Worm (Caenorhabditis elegans) whole organism, L1 larva: Measurements from ENCODE around the gene mdt-21.

Experiments used
- C16A3.4 ChIP-seq: fragments of 150-350 bp; optimal IDR thresholded peaks from 2 replicates; lab custom pipeline; 2014; ENCODE audit warnings: missing biosample characterization, missing genetic modification characterization
- C34B4.2 ChIP-seq: sonication (generic microtip); optimal IDR thresholded peaks from 2 replicates; lab custom pipeline; 2017; ENCODE audit warnings: mild to moderate bottlenecking, missing genetic modification characterization, missing compliant biosample characterization
- F16B12.6 ChIP-seq: fragments of 150-350 bp; optimal IDR thresholded peaks from 2 replicates; lab custom pipeline; 2014; ENCODE audit warnings: missing biosample characterization, missing genetic modification characterization
- aha-1 ChIP-seq: fragments of 150-350 bp; optimal IDR thresholded peaks from 2 replicates; lab custom pipeline; 2014; ENCODE audit warnings: missing biosample characterization, missing genetic modification characterization
- blmp-1 ChIP-seq: fragments of 150-350 bp; optimal IDR thresholded peaks from 2 replicates; lab custom pipeline; 2014; ENCODE audit warnings: missing biosample characterization, missing genetic modification characterization
- ceh-82 ChIP-seq, 3 experiments: fragments of 150-350 bp in 1 of 3; sonication (generic microtip) in 2 of 3; optimal IDR thresholded peaks; 2 replicates each; lab custom pipeline; 2014 to 2017; ENCODE audit warnings: missing biosample characterization in 3 of 3, missing genetic modification characterization in 3 of 3
- ceh-90 ChIP-seq: sonication (generic microtip); optimal IDR thresholded peaks from 2 replicates; lab custom pipeline; 2016; ENCODE audit warnings: missing genetic modification characterization, missing compliant biosample characterization
- dpl-1 ChIP-seq, 3 experiments: fragments of 150-350 bp in 2 of 3; sonication (generic microtip) in 1 of 3; optimal IDR thresholded peaks; 2 replicates each; lab custom pipeline; 2014 to 2017; ENCODE audit warnings: missing biosample characterization in 3 of 3, missing genetic modification characterization in 3 of 3, missing genetic modification reagents in 3 of 3
- dsc-1 ChIP-seq: sonication (generic microtip); optimal IDR thresholded peaks from 2 replicates; lab custom pipeline; 2016; ENCODE audit warnings: mild to moderate bottlenecking, missing genetic modification characterization, missing compliant biosample characterization
- elt-3 ChIP-seq, 6 experiments: fragments of 150-350 bp in 1 of 6; sonication (generic microtip); optimal IDR thresholded peaks; 2 replicates each; lab custom pipeline; 2017 to 2018; ENCODE audit warnings: missing biosample characterization in 6 of 6, missing genetic modification characterization in 6 of 6, inconsistent platforms in 1 of 6
- ets-5 ChIP-seq: fragments of 200-800 bp; sonication (Bioruptor generic); IDR thresholded peaks from 2 replicates; pipeline ENCODE4 v1.3.6; 2022; ENCODE audit warnings: missing genetic modification characterization, missing compliant biosample characterization
- hlh-4 ChIP-seq: sonication (generic microtip); optimal IDR thresholded peaks from 2 replicates; lab custom pipeline; 2016; ENCODE audit warnings: mild to moderate bottlenecking, missing genetic modification characterization, missing compliant biosample characterization
- irx-1 ChIP-seq: sonication (generic microtip); optimal IDR thresholded peaks from 2 replicates; lab custom pipeline; 2016; ENCODE audit warnings: missing genetic modification characterization, missing compliant biosample characterization
- jun-1 ChIP-seq: fragments of 150-350 bp; optimal IDR thresholded peaks from 2 replicates; lab custom pipeline; 2014; ENCODE audit warnings: missing biosample characterization, missing genetic modification reagents, missing genetic modification characterization
- lin-13 ChIP-seq: fragments of 150-350 bp; optimal IDR thresholded peaks from 2 replicates; lab custom pipeline; 2014; ENCODE audit warnings: missing biosample characterization, missing genetic modification reagents, missing genetic modification characterization
- lin-14 ChIP-seq: fragments of 200-800 bp; sonication (Bioruptor generic); optimal IDR thresholded peaks from 2 replicates; lab custom pipeline; 2018; ENCODE audit warnings: mild to moderate bottlenecking, missing genetic modification characterization, moderate library complexity, missing compliant biosample characterization
- lin-35 ChIP-seq, 2 experiments: fragments of 150-350 bp; optimal IDR thresholded peaks; 2 replicates each; lab custom pipeline; 2014; ENCODE audit warnings: missing biosample characterization in 2 of 2, missing genetic modification characterization in 2 of 2, missing genetic modification reagents in 2 of 2
- mep-1 ChIP-seq: fragments of 150-350 bp; optimal IDR thresholded peaks from 2 replicates; lab custom pipeline; 2014; ENCODE audit warnings: missing biosample characterization, missing genetic modification characterization
- nhr-11 ChIP-seq: fragments of 150-350 bp; optimal IDR thresholded peaks from 2 replicates; lab custom pipeline; 2014; ENCODE audit warnings: missing biosample characterization, missing genetic modification characterization
- nhr-19 ChIP-seq: fragments of 200-800 bp; sonication (Bioruptor generic); conservative IDR thresholded peaks from 2 replicates; pipeline ENCODE4 v1.3.6; 2022; ENCODE audit warnings: missing genetic modification characterization, missing compliant biosample characterization
- nhr-47 ChIP-seq: sonication (generic microtip); optimal IDR thresholded peaks from 2 replicates; lab custom pipeline; 2016; ENCODE audit warnings: mild to moderate bottlenecking, missing genetic modification characterization, moderate library complexity, missing compliant biosample characterization
- nhr-77 ChIP-seq: fragments of 150-350 bp; optimal IDR thresholded peaks from 2 replicates; lab custom pipeline; 2014; ENCODE audit warnings: missing biosample characterization, missing genetic modification characterization
- nhr-84 ChIP-seq: sonication (generic microtip); optimal IDR thresholded peaks from 2 replicates; lab custom pipeline; 2017; ENCODE audit warnings: missing biosample characterization, missing genetic modification characterization
- nhr-90 ChIP-seq: sonication (generic microtip); optimal IDR thresholded peaks from 2 replicates; lab custom pipeline; 2016; ENCODE audit warnings: mild to moderate bottlenecking, missing genetic modification characterization, missing compliant biosample characterization; ENCODE audit not compliant: poor library complexity
- pag-3 ChIP-seq: sonication (generic microtip); optimal IDR thresholded peaks from 2 replicates; lab custom pipeline; 2017; ENCODE audit warnings: missing genetic modification characterization, mild to moderate bottlenecking, missing compliant biosample characterization, antibody characterized with exemption, borderline replicate concordance; ENCODE audit not compliant: insufficient read depth
- pqm-1 ChIP-seq: sonication (generic microtip); optimal IDR thresholded peaks from 3 replicates; lab custom pipeline; 2017; ENCODE audit warnings: missing biosample characterization, missing genetic modification characterization
- rnt-1 ChIP-seq: sonication (generic microtip); optimal IDR thresholded peaks from 2 replicates; lab custom pipeline; 2016; ENCODE audit warnings: mild to moderate bottlenecking, missing genetic modification characterization, moderate library complexity, missing compliant biosample characterization
- sup-37 ChIP-seq: fragments of 200-800 bp; sonication (Bioruptor generic); optimal IDR thresholded peaks from 2 replicates; lab custom pipeline; 2018; ENCODE audit warnings: mild to moderate bottlenecking, missing genetic modification characterization, missing compliant biosample characterization
- tbx-2 ChIP-seq: sonication (generic microtip); optimal IDR thresholded peaks from 2 replicates; lab custom pipeline; 2016; ENCODE audit warnings: missing genetic modification characterization, missing compliant biosample characterization
- tlp-1 ChIP-seq: fragments of 150-350 bp; optimal IDR thresholded peaks from 2 replicates; lab custom pipeline; 2014; ENCODE audit warnings: missing biosample characterization, missing genetic modification characterization
- unc-130 ChIP-seq: fragments of 150-350 bp; optimal IDR thresholded peaks from 2 replicates; lab custom pipeline; 2017; ENCODE audit warnings: missing biosample characterization, missing genetic modification characterization, inconsistent platforms
- unc-30 ChIP-seq: sonication (generic microtip); optimal IDR thresholded peaks from 2 replicates; lab custom pipeline; 2017; ENCODE audit warnings: missing biosample characterization, missing genetic modification characterization
- unc-62 ChIP-seq: fragments of 150-350 bp; optimal IDR thresholded peaks from 2 replicates; lab custom pipeline; 2014; ENCODE audit warnings: missing biosample characterization, missing genetic modification reagents, missing genetic modification characterization
- unc-98 ChIP-seq: fragments of 200-800 bp; sonication (Bioruptor generic); IDR thresholded peaks from 2 replicates; pipeline ENCODE4 v1.3.6; 2022; ENCODE audit warnings: missing genetic modification characterization, missing compliant biosample characterization
- zag-1 ChIP-seq: fragments of 150-350 bp; optimal IDR thresholded peaks from 2 replicates; lab custom pipeline; 2014; ENCODE audit warnings: missing biosample characterization, missing genetic modification characterization
- zip-4 ChIP-seq: fragments of 200-800 bp; sonication (Bioruptor generic); optimal IDR thresholded peaks from 2 replicates; lab custom pipeline; 2018; ENCODE audit warnings: mild to moderate bottlenecking, missing genetic modification characterization, moderate library complexity, missing compliant biosample characterization
- ztf-11 ChIP-seq, 2 experiments: sonication (generic microtip); optimal IDR thresholded peaks; 2 replicates each; lab custom pipeline; 2016 to 2017; ENCODE audit warnings: missing genetic modification characterization in 2 of 2, missing biosample characterization in 1 of 2, missing compliant biosample characterization in 1 of 2
- ztf-4 ChIP-seq: fragments of 150-350 bp; optimal IDR thresholded peaks from 2 replicates; lab custom pipeline; 2014; ENCODE audit warnings: missing biosample characterization, missing genetic modification characterization

The mdt-21 gene

ce11 chrIII:11750232-11750631 is 27.2 kb upstream of the mdt-21 start:
- TF ChIP-seq zag-1 (tag; lab: Kevin White, UChicago) (no peak), ceh-82 (tag; optimal IDR thresholded peaks at IDR 0.05; lab: Kevin White, UChicago) (no peak), dsc-1 (tag; lab: Kevin White, UChicago) (no peak), elt-3 (tag; optimal IDR thresholded peaks at IDR 0.05; lab: Kevin White, UChicago) (no peak), nhr-77 (no peak), rnt-1 (tag; lab: Kevin White, UChicago) (no peak), irx-1 (tag; lab: Kevin White, UChicago) (no peak), tbx-2 (tag; lab: Kevin White, UChicago) (no peak), mep-1 (tag; lab: Kevin White, UChicago) (no peak), pag-3 (no peak), lin-13 (GFP tag; lab: Kevin White, UChicago) (no peak), zip-4 (GFP tag; lab: Kevin White, UChicago) (no peak)

ce11 chrIII:11750817-11751216 is 26.6 kb upstream of the mdt-21 start:
- TF ChIP-seq jun-1 (tag; lab: Kevin White, UChicago) (no peak), sup-37 (GFP tag; lab: Kevin White, UChicago) (no peak), nhr-11 (tag; lab: Kevin White, UChicago) (no peak), tlp-1 (tag; lab: Kevin White, UChicago) (no peak), nhr-84 (tag; lab: Kevin White, UChicago) (no peak), aha-1 (tag; lab: Kevin White, UChicago) (no peak), nhr-90 (no peak), unc-30 (tag; lab: Kevin White, UChicago) (no peak), nhr-19 (GFP tag; lab: Robert Waterston, UW) (no peak), unc-130 (tag; lab: Kevin White, UChicago) (no peak), tbx-2 (tag; lab: Kevin White, UChicago) (no peak), C16A3.4 (no peak), nhr-77 (no peak), ceh-82 (tag; optimal IDR thresholded peaks at IDR 0.05; lab: Kevin White, UChicago) (no peak), ztf-4 (tag; lab: Kevin White, UChicago) (no peak), C34B4.2 (tag; lab: Kevin White, UChicago) (no peak), unc-62 (no peak), pqm-1 (tag; lab: Kevin White, UChicago) (no peak), elt-3 (tag; optimal IDR thresholded peaks at IDR 0.05; lab: Kevin White, UChicago) (no peak), nhr-47 (tag; lab: Kevin White, UChicago) (no peak)

ce11 chrIII:11757892-11758291 is 19.5 kb upstream of the mdt-21 start:
- TF ChIP-seq tbx-2 (tag; lab: Kevin White, UChicago) (no peak), blmp-1 (tag; lab: Kevin White, UChicago) (no peak), zag-1 (tag; lab: Kevin White, UChicago) (no peak), hlh-4 (tag; lab: Kevin White, UChicago) (no peak), nhr-90 (no peak), lin-14 (GFP tag; lab: Kevin White, UChicago) (no peak), nhr-19 (GFP tag; lab: Robert Waterston, UW) (no peak), nhr-11 (tag; lab: Kevin White, UChicago) (no peak), ceh-90 (no peak), mep-1 (tag; lab: Kevin White, UChicago) (no peak), pqm-1 (tag; lab: Kevin White, UChicago) (no peak), dpl-1 (GFP tag; optimal IDR thresholded peaks at IDR 0.05; lab: Kevin White, UChicago) (no peak), C16A3.4 (no peak), ets-5 (GFP tag; lab: Robert Waterston, UW) (no peak), zip-4 (GFP tag; lab: Kevin White, UChicago) (no peak), F16B12.6 (tag; lab: Kevin White, UChicago) (no peak), ztf-11 (tag; optimal IDR thresholded peaks at IDR 0.05; lab: Kevin White, UChicago) (no peak), unc-98 (GFP tag; lab: Robert Waterston, UW) (no peak), lin-35 (GFP tag; optimal IDR thresholded peaks at IDR 0.05; lab: Kevin White, UChicago) (no peak)
- TF ChIP-seq, all 84 proteins: peak for 0
